Worm (Caenorhabditis elegans) whole organism, L2 larva: ENCODE measurements around the gene sqst-1.
A peak's percentile ranks its signal among the peaks of the same experiment; 100 is the strongest.

ENCODE experiments used
- C34F6.9 ChIP-seq: fragments of 150-350 bp; optimal IDR thresholded peaks from 2 replicates; lab custom pipeline; 2014; ENCODE audit warnings: missing biosample characterization, missing genetic modification characterization
- F13H6.1 ChIP-seq: sonication (generic microtip); optimal IDR thresholded peaks from 2 replicates; lab custom pipeline; 2016; ENCODE audit warnings: missing genetic modification characterization, missing compliant biosample characterization
- R02D3.7 ChIP-seq: fragments of 150-350 bp; optimal IDR thresholded peaks from 2 replicates; lab custom pipeline; 2014; ENCODE audit warnings: missing biosample characterization, missing genetic modification characterization
- ZK546.5 ChIP-seq: sonication (generic microtip); optimal IDR thresholded peaks from 2 replicates; lab custom pipeline; 2017; ENCODE audit warnings: missing biosample characterization, missing genetic modification characterization
- alr-1 ChIP-seq: fragments of 150-350 bp; optimal IDR thresholded peaks from 2 replicates; lab custom pipeline; 2014; ENCODE audit warnings: missing biosample characterization, missing genetic modification characterization
- aly-2 ChIP-seq: fragments of 150-350 bp; optimal IDR thresholded peaks from 2 replicates; lab custom pipeline; 2014; ENCODE audit warnings: missing biosample characterization, missing genetic modification characterization
- blmp-1 ChIP-seq: sonication (generic microtip); optimal IDR thresholded peaks from 2 replicates; lab custom pipeline; 2017; ENCODE audit warnings: missing genetic modification characterization, mild to moderate bottlenecking, missing compliant biosample characterization, antibody characterized with exemption, moderate library complexity; ENCODE audit not compliant: insufficient read depth
- ceh-16 ChIP-seq: fragments of 150-350 bp; optimal IDR thresholded peaks from 2 replicates; lab custom pipeline; 2014; ENCODE audit warnings: missing biosample characterization, missing genetic modification characterization
- ceh-82 ChIP-seq: fragments of 150-350 bp; optimal IDR thresholded peaks from 2 replicates; lab custom pipeline; 2014; ENCODE audit warnings: missing biosample characterization, missing genetic modification characterization
- elt-1 ChIP-seq: fragments of 150-350 bp; optimal IDR thresholded peaks from 2 replicates; lab custom pipeline; 2014; ENCODE audit warnings: missing biosample characterization, missing genetic modification characterization
- elt-3 ChIP-seq: sonication (generic microtip); optimal IDR thresholded peaks from 2 replicates; lab custom pipeline; 2017; ENCODE audit warnings: missing biosample characterization, missing genetic modification characterization
- fos-1 ChIP-seq: fragments of 150-350 bp; optimal IDR thresholded peaks from 2 replicates; lab custom pipeline; 2014; ENCODE audit warnings: missing biosample characterization, missing genetic modification characterization
- gmeb-1 ChIP-seq: fragments of 150-350 bp; optimal IDR thresholded peaks from 2 replicates; lab custom pipeline; 2014; ENCODE audit warnings: missing biosample characterization, missing genetic modification characterization
- lin-11 ChIP-seq: fragments of 150-350 bp; sonication (generic microtip); optimal IDR thresholded peaks from 2 replicates; lab custom pipeline; 2014; ENCODE audit warnings: missing biosample characterization, missing genetic modification characterization, inconsistent platforms, mixed read lengths
- lin-13 ChIP-seq: fragments of 150-350 bp; optimal IDR thresholded peaks from 2 replicates; lab custom pipeline; 2014; ENCODE audit warnings: missing biosample characterization, missing genetic modification reagents, missing genetic modification characterization
- lin-39 ChIP-seq: fragments of 150-350 bp; optimal IDR thresholded peaks from 2 replicates; lab custom pipeline; 2014; ENCODE audit warnings: missing biosample characterization, missing genetic modification reagents, missing genetic modification characterization
- lsy-2 ChIP-seq, 2 experiments: fragments of 150-350 bp in 1 of 2; sonication (generic microtip) in 1 of 2; optimal IDR thresholded peaks; 2 replicates each; lab custom pipeline; 2014 to 2017; ENCODE audit warnings: missing biosample characterization in 2 of 2, missing genetic modification characterization in 2 of 2
- mab-5 ChIP-seq: fragments of 150-350 bp; optimal IDR thresholded peaks from 2 replicates; lab custom pipeline; 2014; ENCODE audit warnings: missing biosample characterization, missing genetic modification characterization
- mbf-1 ChIP-seq: sonication (generic microtip); optimal IDR thresholded peaks from 2 replicates; lab custom pipeline; 2017; ENCODE audit warnings: missing biosample characterization, missing genetic modification characterization
- mdl-1 ChIP-seq, 2 experiments: fragments of 150-350 bp in 1 of 2; sonication (generic microtip) in 1 of 2; optimal IDR thresholded peaks; 2 replicates each; lab custom pipeline; 2017; ENCODE audit warnings: missing biosample characterization in 2 of 2, missing genetic modification characterization in 2 of 2
- nhr-10 ChIP-seq: sonication (generic microtip); optimal IDR thresholded peaks from 2 replicates; lab custom pipeline; 2017; ENCODE audit warnings: missing biosample characterization, missing genetic modification characterization
- nhr-11 ChIP-seq: fragments of 150-350 bp; optimal IDR thresholded peaks from 2 replicates; lab custom pipeline; 2014; ENCODE audit warnings: missing biosample characterization, missing genetic modification characterization
- nhr-12 ChIP-seq: fragments of 150-350 bp; optimal IDR thresholded peaks from 2 replicates; lab custom pipeline; 2014; ENCODE audit warnings: missing biosample characterization, missing genetic modification characterization
- nhr-129 ChIP-seq: fragments of 150-350 bp; optimal IDR thresholded peaks from 2 replicates; lab custom pipeline; 2014; ENCODE audit warnings: missing biosample characterization, missing genetic modification characterization
- nhr-21 ChIP-seq: fragments of 150-350 bp; optimal IDR thresholded peaks from 2 replicates; lab custom pipeline; 2014; ENCODE audit warnings: missing biosample characterization, missing genetic modification characterization
- nhr-25 ChIP-seq: fragments of 150-350 bp; sonication (generic microtip); optimal IDR thresholded peaks from 3 replicates; lab custom pipeline; 2014; ENCODE audit warnings: missing biosample characterization, missing genetic modification characterization
- nhr-6 ChIP-seq: fragments of 150-350 bp; optimal IDR thresholded peaks from 2 replicates; lab custom pipeline; 2014; ENCODE audit warnings: missing biosample characterization, missing genetic modification characterization
- nhr-77 ChIP-seq: fragments of 150-350 bp; optimal IDR thresholded peaks from 2 replicates; lab custom pipeline; 2014; ENCODE audit warnings: missing biosample characterization, missing genetic modification characterization
- peb-1 ChIP-seq: fragments of 150-350 bp; optimal IDR thresholded peaks from 2 replicates; lab custom pipeline; 2014; ENCODE audit warnings: missing biosample characterization, missing genetic modification characterization
- sem-4 ChIP-seq: fragments of 150-350 bp; optimal IDR thresholded peaks from 2 replicates; lab custom pipeline; 2014; ENCODE audit warnings: missing biosample characterization, missing genetic modification reagents, missing genetic modification characterization
- skn-1 ChIP-seq: sonication (generic microtip); optimal IDR thresholded peaks from 2 replicates; lab custom pipeline; 2017; ENCODE audit warnings: missing biosample characterization, missing genetic modification characterization
- sma-9 ChIP-seq, 2 experiments: fragments of 150-350 bp in 1 of 2; sonication (generic microtip) in 1 of 2; optimal IDR thresholded peaks; 2 replicates each; lab custom pipeline; 2014 to 2016; ENCODE audit warnings: missing genetic modification characterization in 2 of 2, mild to moderate bottlenecking in 1 of 2, missing biosample characterization in 1 of 2, missing compliant biosample characterization in 1 of 2, missing genetic modification reagents in 1 of 2, moderate library complexity in 1 of 2
- unc-39 ChIP-seq: fragments of 150-350 bp; optimal IDR thresholded peaks from 2 replicates; lab custom pipeline; 2014; ENCODE audit warnings: missing biosample characterization, missing genetic modification characterization
- unc-55 ChIP-seq: fragments of 150-350 bp; sonication (generic microtip); optimal IDR thresholded peaks from 3 replicates; lab custom pipeline; 2014; ENCODE audit warnings: missing biosample characterization, missing genetic modification reagents, missing genetic modification characterization
- zag-1 ChIP-seq: fragments of 150-350 bp; optimal IDR thresholded peaks from 2 replicates; lab custom pipeline; 2014; ENCODE audit warnings: missing biosample characterization, missing genetic modification characterization
- ztf-1 ChIP-seq: fragments of 200-800 bp; sonication (Bioruptor generic); conservative IDR thresholded peaks from 2 replicates; pipeline ENCODE4 v1.3.6; 2022; ENCODE audit warnings: missing genetic modification characterization, missing compliant biosample characterization
- ztf-11 ChIP-seq: sonication (generic microtip); optimal IDR thresholded peaks from 2 replicates; lab custom pipeline; 2017; ENCODE audit warnings: missing biosample characterization, missing genetic modification characterization
- ztf-4 ChIP-seq: fragments of 150-350 bp; optimal IDR thresholded peaks from 2 replicates; lab custom pipeline; 2014; ENCODE audit warnings: missing biosample characterization, missing genetic modification characterization

Gene sqst-1

ce11 chrIV:12021360-12021759 lies 12.7 kb upstream of the sqst-1 start (continued):
- TF ChIP-seq ztf-11 (no peak), lin-11 (no peak), ceh-82 (no peak), aly-2 (tag; lab: Kevin White, UChicago) (no peak), elt-3 (tag; lab: Kevin White, UChicago) (no peak), nhr-12 (tag; lab: Kevin White, UChicago) (no peak), unc-39 (tag; lab: Kevin White, UChicago) (no peak), nhr-10 (tag; lab: Kevin White, UChicago) (no peak), blmp-1 (tag; lab: Kevin White, UChicago) (peak; percentile 58), fos-1 (peak; percentile 12), lsy-2 (tag; optimal IDR thresholded peaks at IDR 0.05; lab: Kevin White, UChicago) (no peak), lin-39 (tag; lab: Kevin White, UChicago) (no peak), zag-1 (tag; lab: Kevin White, UChicago) (no peak), peb-1 (tag; lab: Kevin White, UChicago) (no peak), R02D3.7 (tag; lab: Kevin White, UChicago) (no peak), ceh-16 (peak; percentile 71), mdl-1 (tag; optimal IDR thresholded peaks at IDR 0.05; lab: Kevin White, UChicago) (no peak), elt-1 (tag; lab: Kevin White, UChicago) (no peak), nhr-6 (no peak), gmeb-1 (tag; lab: Kevin White, UChicago) (no peak), ztf-4 (no peak), alr-1 (tag; lab: Kevin White, UChicago) (no peak), nhr-129 (tag; lab: Kevin White, UChicago) (peak; percentile 57)

ce11 chrIV:12029074-12029473 lies 5.0 kb upstream of the sqst-1 start, which contains the start of gene tgn-38:
Gene tgn-38 (minus strand): TSS chrIV:12029174.
- TF ChIP-seq nhr-129 (tag; lab: Kevin White, UChicago): peak; percentile 22
- TF ChIP-seq ZK546.5 (tag; lab: Kevin White, UChicago): no peak

DNA sequence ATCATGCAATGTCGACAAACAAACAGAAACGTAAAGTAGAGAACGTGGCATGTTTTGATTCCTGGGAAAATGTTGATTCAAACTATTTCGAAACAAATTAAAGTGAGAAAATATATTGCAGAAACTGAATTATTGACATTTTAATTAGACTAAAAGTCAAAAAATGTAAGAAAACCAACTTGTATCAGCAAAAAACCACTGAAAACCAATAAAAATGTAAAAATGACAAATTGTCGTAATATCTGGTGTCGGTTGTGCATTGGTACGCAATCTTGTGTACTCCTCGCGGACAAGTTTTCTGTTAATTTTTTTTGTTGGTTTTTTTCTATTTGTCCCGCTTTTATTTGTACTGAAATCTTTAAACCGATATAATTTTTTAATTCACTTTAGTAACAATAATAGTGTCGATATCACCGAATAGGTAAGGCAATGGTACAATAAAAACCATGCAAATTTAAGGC lies 4.3 kb upstream of the sqst-1 start, which contains the start of gene T12G3.11:
TSS of gene T12G3.11 (minus strand) at position 51 of the 461 bp plus-strand sequence.
- TF ChIP-seq mbf-1 (tag; lab: Kevin White, UChicago): no peak
- peak; percentile 23 for TF ChIP-seq blmp-1 (tag; lab: Kevin White, UChicago)
- TF ChIP-seq C34F6.9 (tag; lab: Kevin White, UChicago): peak; percentile 63
- no peak for TF ChIP-seq elt-1 (tag; lab: Kevin White, UChicago)
- no peak for TF ChIP-seq R02D3.7 (tag; lab: Kevin White, UChicago)
- TF ChIP-seq elt-3 (tag; lab: Kevin White, UChicago): no peak
- TF ChIP-seq nhr-25 (tag; lab: Kevin White, UChicago): peak; percentile 9
- no peak for TF ChIP-seq mdl-1 (tag; optimal IDR thresholded peaks at IDR 0.05; lab: Kevin White, UChicago)
- peak; percentile 9 for TF ChIP-seq fos-1
- TF ChIP-seq lsy-2 (tag; optimal IDR thresholded peaks at IDR 0.05; lab: Kevin White, UChicago): peak; percentile 18 to 80
- no peak for TF ChIP-seq lin-11
- TF ChIP-seq alr-1 (tag; lab: Kevin White, UChicago): no peak
- TF ChIP-seq ztf-1 (GFP tag; lab: Robert Waterston, UW): no peak
- no peak for TF ChIP-seq lin-39 (tag; lab: Kevin White, UChicago)
- TF ChIP-seq sem-4 (tag; lab: Kevin White, UChicago): no peak
- TF ChIP-seq sma-9 (GFP tag; optimal IDR thresholded peaks at IDR 0.05; lab: Kevin White, UChicago): peak; percentile 5
- TF ChIP-seq sma-9 (tag; optimal IDR thresholded peaks at IDR 0.05; lab: Kevin White, UChicago): no peak
- TF ChIP-seq mab-5 (tag; lab: Kevin White, UChicago): no peak
- no peak for TF ChIP-seq nhr-11 (tag; lab: Kevin White, UChicago)
- no peak for TF ChIP-seq skn-1 (tag; lab: Kevin White, UChicago)
- peak; percentile 77 for TF ChIP-seq unc-55 (GFP tag; lab: Kevin White, UChicago)
- TF ChIP-seq nhr-21 (tag; lab: Kevin White, UChicago): no peak
- TF ChIP-seq lin-13: peak; percentile 31
- TF ChIP-seq nhr-77 (tag; lab: Kevin White, UChicago): no peak
- peak; percentile 30 for TF ChIP-seq F13H6.1 (tag; lab: Kevin White, UChicago)
- peak; percentile 63 for TF ChIP-seq nhr-129 (tag; lab: Kevin White, UChicago)
- TF ChIP-seq ztf-11: no peak
- TF ChIP-seq ceh-16: no peak
- TF ChIP-seq gmeb-1 (tag; lab: Kevin White, UChicago): peak; percentile 25
